Fruit fly (Drosophila melanogaster) whole organism, adult: ENCODE measurements around the gene yellow-b.

Source experiments
- CG11617 ChIP-seq: fragments of 200-800 bp; sonication (Bioruptor generic); optimal IDR thresholded peaks from 2 replicates; lab custom pipeline; 2017; ENCODE audit warnings: mild to moderate bottlenecking, missing biosample characterization, missing genetic modification reagents, missing genetic modification characterization
- CG12768 ChIP-seq: fragments of 200-800 bp; sonication (Bioruptor generic); optimal IDR thresholded peaks from 2 replicates; lab custom pipeline; 2017; ENCODE audit warnings: missing biosample characterization, missing genetic modification characterization, mild to moderate bottlenecking, moderate library complexity, missing genetic modification reagents
- CG14711 ChIP-seq: fragments of 200-800 bp; sonication (Bioruptor generic); optimal IDR thresholded peaks from 2 replicates; lab custom pipeline; 2018; ENCODE audit warnings: missing biosample characterization, mild to moderate bottlenecking, missing genetic modification characterization, moderate library complexity
- CG1620 ChIP-seq: fragments of 200-800 bp; sonication (Bioruptor generic); optimal IDR thresholded peaks from 2 replicates; lab custom pipeline; 2016; ENCODE audit warnings: missing biosample characterization, missing genetic modification characterization
- CG33017 ChIP-seq: fragments of 200-800 bp; sonication (Bioruptor generic); optimal IDR thresholded peaks from 2 replicates; lab custom pipeline; 2018; ENCODE audit warnings: missing biosample characterization, mild to moderate bottlenecking, missing genetic modification characterization, moderate library complexity
- CG5204 ChIP-seq: fragments of 200-800 bp; sonication (Bioruptor generic); optimal IDR thresholded peaks from 2 replicates; lab custom pipeline; 2016; ENCODE audit warnings: missing biosample characterization, missing genetic modification characterization
- CG7045 ChIP-seq: fragments of 200-800 bp; sonication (Bioruptor generic); optimal IDR thresholded peaks from 2 replicates; lab custom pipeline; 2017; ENCODE audit warnings: missing biosample characterization, mild to moderate bottlenecking, missing genetic modification characterization
- CG7101 ChIP-seq: fragments of 200-800 bp; sonication (Bioruptor generic); optimal IDR thresholded peaks from 2 replicates; lab custom pipeline; 2018; ENCODE audit warnings: missing biosample characterization, mild to moderate bottlenecking, missing genetic modification characterization, moderate library complexity
- Clk ChIP-seq: fragments of 200-800 bp; sonication (Bioruptor generic); optimal IDR thresholded peaks from 2 replicates; lab custom pipeline; 2017; ENCODE audit warnings: missing biosample characterization, missing genetic modification characterization
- Crg-1 ChIP-seq: fragments of 200-800 bp; sonication (Bioruptor generic); optimal IDR thresholded peaks from 2 replicates; lab custom pipeline; 2016; ENCODE audit warnings: missing biosample characterization, missing genetic modification characterization
- Hr96 ChIP-seq: fragments of 200-800 bp; sonication (Bioruptor generic); optimal IDR thresholded peaks from 2 replicates; lab custom pipeline; 2016; ENCODE audit warnings: missing biosample characterization, missing genetic modification characterization
- Mnt ChIP-seq: fragments of 200-800 bp; sonication (Bioruptor generic); optimal IDR thresholded peaks from 2 replicates; lab custom pipeline; 2016; ENCODE audit warnings: missing biosample characterization, mild to moderate bottlenecking, missing genetic modification characterization
- bab1 ChIP-seq: fragments of 200-800 bp; sonication (Bioruptor generic); optimal IDR thresholded peaks from 3 replicates; lab custom pipeline; 2019; ENCODE audit warnings: missing biosample characterization, mild to moderate bottlenecking, missing genetic modification characterization, moderate library complexity
- cic ChIP-seq: fragments of 200-800 bp; sonication (Bioruptor generic); optimal IDR thresholded peaks from 2 replicates; lab custom pipeline; 2017; ENCODE audit warnings: missing biosample characterization, mild to moderate bottlenecking, missing genetic modification characterization, moderate library complexity
- cnc ChIP-seq, 2 experiments: fragments of >200 bp; optimal IDR thresholded peaks; 2 replicates each; lab custom pipeline; 2017
- kay ChIP-seq: fragments of 200-800 bp; sonication (Bioruptor generic); peaks from one replicate; lab custom pipeline; 2016; ENCODE audit warnings: missing biosample characterization, missing genetic modification characterization, borderline replicate concordance
- ovo ChIP-seq: fragments of 200-800 bp; sonication (Bioruptor generic); optimal IDR thresholded peaks from 2 replicates; lab custom pipeline; 2016; ENCODE audit warnings: missing biosample characterization, missing genetic modification characterization
- pad ChIP-seq: fragments of 200-800 bp; sonication (Bioruptor generic); optimal IDR thresholded peaks from 3 replicates; lab custom pipeline; 2017; ENCODE audit warnings: missing biosample characterization, missing genetic modification characterization, mild to moderate bottlenecking, moderate library complexity, missing genetic modification reagents
- tj ChIP-seq: fragments of 200-800 bp; sonication (Bioruptor generic); optimal IDR thresholded peaks from 3 replicates; lab custom pipeline; 2017; ENCODE audit warnings: missing biosample characterization, mild to moderate bottlenecking, missing genetic modification characterization, moderate library complexity
- toe ChIP-seq: fragments of 200-800 bp; sonication (Bioruptor generic); optimal IDR thresholded peaks from 2 replicates; lab custom pipeline; 2016; ENCODE audit warnings: missing biosample characterization, missing genetic modification characterization

The yellow-b gene

dm6 chr2L:16713929-16714328 is 40.2 kb upstream of the yellow-b start:
- no peak for TF ChIP-seq Crg-1 (GFP tag; lab: Kevin White, UChicago)
- no peak for TF ChIP-seq CG5204 (GFP tag; lab: Kevin White, UChicago)
- no peak for TF ChIP-seq CG7101 (tag; lab: Kevin White, UChicago)
- no peak for TF ChIP-seq tj (GFP tag; lab: Kevin White, UChicago)
- TF ChIP-seq CG7045 (GFP tag; lab: Kevin White, UChicago) = no peak
- no peak for TF ChIP-seq CG1620 (GFP tag; lab: Kevin White, UChicago)
- TF ChIP-seq CG11617 = no peak
- TF ChIP-seq toe (GFP tag; lab: Kevin White, UChicago) = no peak
- TF ChIP-seq kay (GFP tag; lab: Kevin White, UChicago) = no peak
- TF ChIP-seq pad (GFP tag; lab: Kevin White, UChicago) = no peak
- TF ChIP-seq CG33017 (tag; lab: Kevin White, UChicago) = no peak
- TF ChIP-seq cic (GFP tag; lab: Kevin White, UChicago) = no peak
- no peak for TF ChIP-seq Mnt (GFP tag; lab: Kevin White, UChicago)
- no peak for TF ChIP-seq cnc (optimal IDR thresholded peaks at IDR 0.05; lab: Kevin White, UChicago)

DNA sequence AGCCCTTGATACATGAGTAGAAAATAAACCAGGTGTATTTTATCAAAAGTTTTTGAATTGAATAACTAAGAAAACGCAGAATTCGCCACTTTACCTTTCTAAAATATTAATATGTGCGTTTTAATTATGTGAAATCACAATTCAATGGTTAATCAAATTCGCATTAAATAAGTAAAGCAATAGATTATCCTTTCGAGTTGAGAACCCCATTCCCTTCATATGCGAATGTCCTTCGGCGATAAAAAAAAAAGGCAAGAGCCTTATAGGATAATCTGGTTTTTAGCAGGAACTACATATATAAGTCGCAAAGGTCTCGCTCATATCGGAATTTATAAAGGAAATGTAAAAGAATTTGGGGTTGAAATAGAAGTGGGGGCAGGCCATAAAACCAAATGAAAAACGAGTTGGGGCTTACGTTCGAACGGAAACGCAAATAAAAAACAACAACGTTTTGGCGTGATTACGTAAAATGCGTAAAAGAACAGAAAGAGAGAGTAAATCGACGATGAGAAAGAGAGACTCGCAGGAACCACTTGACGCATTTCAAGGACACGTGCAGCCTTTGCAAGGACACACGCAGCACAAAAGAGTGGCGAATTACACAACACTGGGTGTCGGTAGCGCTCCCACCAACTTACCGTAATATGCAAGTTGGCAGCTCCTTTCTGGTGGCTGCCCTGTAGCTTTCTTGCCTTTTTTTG is 38.9 kb upstream of the yellow-b start:
- TF ChIP-seq kay (GFP tag; lab: Kevin White, UChicago) (peak; percentile 58), CG14711 (tag; lab: Kevin White, UChicago) (no peak)

DNA sequence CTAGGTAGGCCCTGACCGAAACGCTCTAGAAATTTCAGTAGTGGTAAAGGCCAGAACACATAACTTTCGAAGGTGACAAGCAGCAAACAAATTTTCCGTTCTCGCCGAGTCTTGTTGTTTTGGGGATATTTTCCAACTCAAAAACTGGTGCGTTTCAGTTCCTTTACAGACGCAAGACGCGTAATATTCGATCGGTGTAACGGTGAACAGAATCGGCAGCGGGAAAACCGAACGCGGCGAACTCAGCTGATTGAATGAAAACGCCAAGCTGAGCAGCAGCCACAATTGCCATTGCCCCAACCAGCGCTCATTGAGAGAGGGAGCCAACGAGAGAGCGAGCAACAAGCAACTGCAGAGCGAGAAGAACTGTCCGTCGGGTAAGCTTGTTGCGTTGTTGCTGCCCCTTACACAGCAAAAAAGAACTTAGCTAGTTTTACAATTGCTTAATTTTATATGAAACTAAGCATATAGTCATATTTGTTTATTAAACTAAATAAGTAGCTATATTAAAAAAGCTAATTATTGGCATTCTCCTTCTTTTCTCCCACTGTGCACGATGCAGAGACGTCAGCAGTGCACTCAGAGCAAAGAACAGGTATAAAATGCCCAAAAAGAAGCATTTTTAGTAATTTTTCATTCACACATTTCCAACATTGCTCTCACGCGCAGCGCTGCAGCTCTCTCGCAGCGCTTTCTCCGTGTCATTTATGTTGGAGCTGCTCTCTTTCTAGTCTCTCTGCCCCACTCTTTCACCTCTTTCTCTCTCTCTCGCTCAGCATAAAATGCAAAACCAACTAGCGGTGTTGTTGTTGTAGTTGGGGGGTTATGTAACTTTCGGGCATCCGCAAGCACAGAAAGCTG is 38.1 kb upstream of the yellow-b start, which contains the start of the genes Cyt-c-d and CG31808:
Cyt-c-d (plus strand) TSS at position 51 of the 861 bp plus-strand sequence.
CG31808 (minus strand) TSS at position 355 of the 861 bp plus-strand sequence.
- TF ChIP-seq CG5204 (GFP tag; lab: Kevin White, UChicago) (peak; percentile 71), pad (GFP tag; lab: Kevin White, UChicago) (peak; percentile 53), kay (GFP tag; lab: Kevin White, UChicago) (no peak), CG12768 (GFP tag; lab: Kevin White, UChicago) (peak; percentile 69), cnc (optimal IDR thresholded peaks at IDR 0.05; lab: Kevin White, UChicago) (no peak), ovo (no peak), Mnt (GFP tag; lab: Kevin White, UChicago) (peak; percentile 43), CG1620 (GFP tag; lab: Kevin White, UChicago) (peak; percentile 34), cic (GFP tag; lab: Kevin White, UChicago) (peak; percentile 68), CG14711 (tag; lab: Kevin White, UChicago) (peak; percentile 85), CG33017 (tag; lab: Kevin White, UChicago) (peak; percentile 88), CG11617 (peak; percentile 83), Hr96 (peak; percentile 70), CG7101 (tag; lab: Kevin White, UChicago) (peak; percentile 89), bab1 (GFP tag; lab: Kevin White, UChicago) (peak; percentile 88), Clk (GFP tag; lab: Kevin White, UChicago) (peak; percentile 49), CG7045 (GFP tag; lab: Kevin White, UChicago) (peak; percentile 85), Crg-1 (GFP tag; lab: Kevin White, UChicago) (peak; percentile 49), tj (GFP tag; lab: Kevin White, UChicago) (peak; percentile 83), toe (GFP tag; lab: Kevin White, UChicago) (peak; percentile 72)

dm6 chr2L:16716771-16717170 is 37.4 kb upstream of the yellow-b start:
- TF ChIP-seq CG11617 = no peak
- peak; percentile 32 for TF ChIP-seq CG14711 (tag; lab: Kevin White, UChicago)
- TF ChIP-seq pad (GFP tag; lab: Kevin White, UChicago) = peak; percentile 9

DNA sequence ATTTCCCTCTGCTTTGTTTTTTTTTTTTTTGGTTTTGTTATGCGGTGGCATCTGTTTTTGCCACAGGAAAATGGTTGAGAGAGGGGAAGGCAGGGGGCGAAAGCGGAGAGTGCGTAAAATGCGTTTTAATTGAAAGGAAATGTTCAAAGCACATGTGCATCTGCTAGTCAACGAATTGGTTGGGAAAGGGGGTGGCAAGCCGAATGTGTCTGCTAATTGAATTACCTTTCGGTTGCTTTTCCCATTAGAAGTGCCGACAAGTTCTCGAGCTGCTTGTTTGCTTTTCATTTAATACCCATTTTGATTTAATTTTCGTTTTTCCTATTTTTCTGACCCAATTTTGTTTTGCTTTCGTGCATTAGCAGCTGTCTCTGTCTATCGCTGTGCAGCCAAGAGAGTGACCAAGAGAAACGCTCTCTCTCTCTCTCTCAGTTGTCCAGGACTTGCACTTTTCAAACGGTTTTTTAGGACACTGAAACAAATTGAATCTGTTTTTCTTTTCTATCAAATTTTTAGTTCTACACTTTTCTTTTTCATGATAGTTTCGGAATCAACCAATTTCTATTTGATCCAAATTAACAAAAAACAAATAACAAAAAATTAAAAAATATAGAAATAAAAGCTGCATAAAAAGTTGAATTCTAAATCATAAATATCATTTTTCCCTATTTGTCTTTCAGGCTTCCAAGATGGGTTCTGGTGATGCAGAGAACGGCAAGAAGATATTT is 35.5 kb upstream of the yellow-b start:
- TF ChIP-seq tj (GFP tag; lab: Kevin White, UChicago) (no peak), toe (GFP tag; lab: Kevin White, UChicago) (no peak), ovo (no peak), pad (GFP tag; lab: Kevin White, UChicago) (no peak), cic (GFP tag; lab: Kevin White, UChicago) (no peak), CG11617 (no peak), kay (GFP tag; lab: Kevin White, UChicago) (no peak), cnc (optimal IDR thresholded peaks at IDR 0.05; lab: Kevin White, UChicago) (no peak), Mnt (GFP tag; lab: Kevin White, UChicago) (no peak)
